Fruit fly (Drosophila melanogaster): ENCODE data around the gene CG3823.

CG3823 gene

dm6 chrX:6340593-6341068, 36.9 kb downstream of the CG3823 start (continued):
- TF ChIP-seq CG16813 (GFP tag; IDR thresholded peaks at IDR 0.05; ENCODE audit: partially characterized antibody) (no peak), CG15601 (tag; optimal IDR thresholded peaks at IDR 0.05) (peak; percentile 75), CG10959 (GFP tag; IDR thresholded peaks at IDR 0.05) (no peak), trh (GFP tag; optimal IDR thresholded peaks at IDR 0.05) (no peak), MBD-R2 (GFP tag; IDR thresholded peaks at IDR 0.05) (no peak; the same call in 1 of the 2 replicates), z (GFP tag; IDR thresholded peaks at IDR 0.05) (no peak), gro (GFP tag; optimal IDR thresholded peaks at IDR 0.05) (no peak), oc (tag; optimal IDR thresholded peaks at IDR 0.05) (no peak), CG42726 (GFP tag; IDR thresholded peaks at IDR 0.05; ENCODE audit: partially characterized antibody) (no peak), CG31388 (GFP tag; optimal IDR thresholded peaks at IDR 0.05) (no peak), prd (optimal IDR thresholded peaks at IDR 0.05) (no peak), prd (GFP tag; IDR thresholded peaks at IDR 0.05) (no peak; the same call in 1 of the 3 replicates), CG18599 (GFP tag; optimal IDR thresholded peaks at IDR 0.05) (peak; percentile 84), CG11504 (tag; optimal IDR thresholded peaks at IDR 0.05) (peak; percentile 88), Ptx1 (GFP tag; IDR thresholded peaks at IDR 0.05) (peak; percentile 67), TFAM (GFP tag; optimal IDR thresholded peaks at IDR 0.05) (no peak), seq (GFP tag; IDR thresholded peaks at IDR 0.05) (peak; percentile 56; the same call in 1 of the 2 replicates), unpg (GFP tag; optimal IDR thresholded peaks at IDR 0.05) (peak; percentile 72), en (GFP tag; optimal IDR thresholded peaks at IDR 0.05) (no peak), CG12104 (GFP tag; optimal IDR thresholded peaks at IDR 0.05) (peak; percentile 70), pita (GFP tag; optimal IDR thresholded peaks at IDR 0.05) (no peak), ase (GFP tag; IDR thresholded peaks at IDR 0.05) (peak; percentile 62; the same call in 1 of the 3 replicates), CG11456 (GFP tag; IDR thresholded peaks at IDR 0.05) (no peak), Mrtf (GFP tag; IDR thresholded peaks at IDR 0.05) (peak; percentile 46; the same call in 1 of the 3 replicates), CG12236 (GFP tag; optimal IDR thresholded peaks at IDR 0.05) (no peak), vfl (GFP tag; optimal IDR thresholded peaks at IDR 0.05) (peak; percentile 22), zfh2 (GFP tag; optimal IDR thresholded peaks at IDR 0.05) (peak; percentile 49), BtbVII (GFP tag; optimal IDR thresholded peaks at IDR 0.05) (peak; percentile 83), kay (GFP tag; optimal IDR thresholded peaks at IDR 0.05) (no peak), CG14710 (tag; optimal IDR thresholded peaks at IDR 0.05) (peak; percentile 66), sc (optimal IDR thresholded peaks at IDR 0.05) (no peak), sc (GFP tag; optimal IDR thresholded peaks at IDR 0.05) (peak; percentile 54), dysf (GFP tag; IDR thresholded peaks at IDR 0.05) (peak; percentile 62), emc (GFP tag; optimal IDR thresholded peaks at IDR 0.05) (no peak), fd96Cb (tag; optimal IDR thresholded peaks at IDR 0.05) (peak; percentile 67), PHDP (tag; optimal IDR thresholded peaks at IDR 0.05) (peak; percentile 77), Doc3 (GFP tag; IDR thresholded peaks at IDR 0.05; ENCODE audit: partially characterized antibody) (no peak), CG6683 (GFP tag; optimal IDR thresholded peaks at IDR 0.05) (peak; percentile 57), Abd-B (GFP tag; optimal IDR thresholded peaks at IDR 0.05) (peak; percentile 18), Dbx (GFP tag; IDR thresholded peaks at IDR 0.05) (no peak), chinmo (GFP tag; IDR thresholded peaks at IDR 0.05; ENCODE audit: partially characterized antibody) (no peak), pzg (GFP tag; optimal IDR thresholded peaks at IDR 0.05) (no peak), Xrp1 (GFP tag; IDR thresholded peaks at IDR 0.05) (peak; percentile 66), CG17186 (GFP tag; optimal IDR thresholded peaks at IDR 0.05) (no peak), pb (GFP tag; optimal IDR thresholded peaks at IDR 0.05) (no peak), CG1832 (GFP tag; optimal IDR thresholded peaks at IDR 0.05) (no peak), phol (tag; optimal IDR thresholded peaks at IDR 0.05) (peak; percentile 82), run (tag; optimal IDR thresholded peaks at IDR 0.05) (peak; percentile 61), D19B (GFP tag; optimal IDR thresholded peaks at IDR 0.05) (peak; percentile 71), CG3726 (GFP tag; IDR thresholded peaks at IDR 0.05) (no peak), CG9609 (GFP tag; optimal IDR thresholded peaks at IDR 0.05) (no peak)

Measured in whole organism, embryonic.